Fruit fly (Drosophila melanogaster): Measurements from ENCODE around the gene CG11350.

The CG11350 gene

DNA sequence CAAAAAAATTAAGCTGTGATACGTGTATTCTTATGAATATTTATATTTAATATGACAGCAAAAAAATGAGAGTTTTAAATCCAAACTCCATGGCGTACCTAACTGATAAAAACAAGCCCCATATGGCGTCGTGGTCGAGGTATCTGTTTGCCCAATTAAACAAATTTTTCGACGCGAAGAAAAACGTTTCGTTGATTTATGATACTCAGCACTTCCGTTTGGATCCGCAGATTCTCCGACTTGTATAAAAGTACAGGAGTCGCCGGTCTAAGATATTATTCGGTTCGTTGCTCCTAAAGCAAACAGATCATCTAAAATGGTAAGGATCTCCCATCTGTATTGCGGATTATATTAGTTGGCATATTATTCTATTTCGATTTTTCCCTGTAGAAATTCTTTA is 11.2 kb upstream of the CG11350 start, which contains the start of gene CG32248:
Gene CG32248, plus strand, starts transcription at position 301 of the 400 bp plus-strand sequence.
- TF ChIP-seq tai (GFP tag; optimal IDR thresholded peaks at IDR 0.05) (no peak), Rel (GFP tag; optimal IDR thresholded peaks at IDR 0.05) (no peak), Rel (tag; optimal IDR thresholded peaks at IDR 0.05) (no peak), sv (GFP tag; optimal IDR thresholded peaks at IDR 0.05) (no peak), rgr (GFP tag; optimal IDR thresholded peaks at IDR 0.05) (no peak), jim (GFP tag; optimal IDR thresholded peaks at IDR 0.05) (no peak), Abd-B (GFP tag; optimal IDR thresholded peaks at IDR 0.05) (no peak), Myc (optimal IDR thresholded peaks at IDR 0.05) (no peak), foxo (GFP tag; optimal IDR thresholded peaks at IDR 0.05) (no peak)

dm6 chr3L:4472768-4473167 is 9.8 kb upstream of the CG11350 start, which contains the start of gene CG11349:
CG11349 (plus strand) TSS chr3L:4473068.
- TF ChIP-seq rgr (GFP tag; optimal IDR thresholded peaks at IDR 0.05) (no peak), Rel (GFP tag; optimal IDR thresholded peaks at IDR 0.05) (no peak), Rel (tag; optimal IDR thresholded peaks at IDR 0.05) (no peak), Abd-B (GFP tag; optimal IDR thresholded peaks at IDR 0.05) (no peak), foxo (GFP tag; optimal IDR thresholded peaks at IDR 0.05) (no peak), usp (GFP tag; optimal IDR thresholded peaks at IDR 0.05) (no peak), Mio (GFP tag; optimal IDR thresholded peaks at IDR 0.05) (no peak), brk (GFP tag; optimal IDR thresholded peaks at IDR 0.05) (no peak), OdsH (GFP tag; optimal IDR thresholded peaks at IDR 0.05) (no peak), Sp1 (GFP tag; optimal IDR thresholded peaks at IDR 0.05) (no peak), GATAd (GFP tag; optimal IDR thresholded peaks at IDR 0.05) (no peak), CG32264 (GFP tag; optimal IDR thresholded peaks at IDR 0.05) (no peak), dmrt93B (GFP tag; optimal IDR thresholded peaks at IDR 0.05) (no peak), woc (GFP tag; optimal IDR thresholded peaks at IDR 0.05) (no peak), br (GFP tag; optimal IDR thresholded peaks at IDR 0.05) (no peak), ey (GFP tag; optimal IDR thresholded peaks at IDR 0.05) (no peak), Dif (GFP tag; optimal IDR thresholded peaks at IDR 0.05; ENCODE audit: partially characterized antibody) (no peak), jim (GFP tag; optimal IDR thresholded peaks at IDR 0.05) (no peak), Hnf4 (GFP tag; optimal IDR thresholded peaks at IDR 0.05) (no peak), Dfd (GFP tag; optimal IDR thresholded peaks at IDR 0.05) (no peak)

DNA sequence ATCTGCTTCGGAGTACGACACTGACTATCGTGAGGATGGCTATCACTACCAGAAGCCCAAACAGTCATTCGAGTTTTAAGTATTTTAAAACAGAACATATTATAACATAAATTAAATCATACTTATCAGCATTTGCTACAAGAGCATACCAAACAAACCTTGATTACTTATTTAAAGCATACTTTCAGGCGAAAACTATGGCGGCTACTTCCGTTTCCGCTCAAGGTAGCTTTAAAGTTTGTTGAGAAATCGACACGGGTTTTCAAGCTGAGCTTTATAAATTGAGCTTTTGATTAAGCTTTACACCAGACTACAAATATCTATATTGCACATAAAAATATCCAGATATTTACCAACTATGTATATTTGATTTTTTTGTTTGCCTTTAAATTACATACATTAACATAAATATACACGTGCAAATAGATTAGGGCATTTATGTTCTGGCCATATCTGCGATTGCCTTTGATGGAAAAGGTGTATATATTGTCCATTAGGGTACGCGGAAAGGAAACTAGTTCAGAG is 7.6 kb upstream of the CG11350 start:
- no peak for TF ChIP-seq usp (GFP tag; optimal IDR thresholded peaks at IDR 0.05)
- no peak for TF ChIP-seq Jra (GFP tag; optimal IDR thresholded peaks at IDR 0.05)
- TF ChIP-seq Vsx2 (GFP tag; optimal IDR thresholded peaks at IDR 0.05; ENCODE audit: partially characterized antibody) = no peak
- TF ChIP-seq dsf (GFP tag; optimal IDR thresholded peaks at IDR 0.05; ENCODE audit: borderline replicate concordance) = no peak
- TF ChIP-seq Abd-B (GFP tag; optimal IDR thresholded peaks at IDR 0.05) = no peak
- no peak for TF ChIP-seq psq (GFP tag; optimal IDR thresholded peaks at IDR 0.05)
- no peak for TF ChIP-seq Dif (GFP tag; optimal IDR thresholded peaks at IDR 0.05; ENCODE audit: partially characterized antibody)
- TF ChIP-seq tai (GFP tag; optimal IDR thresholded peaks at IDR 0.05) = no peak
- TF ChIP-seq Mio (GFP tag; optimal IDR thresholded peaks at IDR 0.05) = no peak
- TF ChIP-seq woc (GFP tag; optimal IDR thresholded peaks at IDR 0.05) = no peak
- TF ChIP-seq dmrt93B (GFP tag; optimal IDR thresholded peaks at IDR 0.05) = peak; percentile 2
- TF ChIP-seq sv (GFP tag; optimal IDR thresholded peaks at IDR 0.05) = peak; percentile 78
- no peak for TF ChIP-seq Dfd (GFP tag; optimal IDR thresholded peaks at IDR 0.05)
- TF ChIP-seq Myc (optimal IDR thresholded peaks at IDR 0.05) = no peak
- no peak for TF ChIP-seq OdsH (GFP tag; optimal IDR thresholded peaks at IDR 0.05)
- TF ChIP-seq h (GFP tag; optimal IDR thresholded peaks at IDR 0.05) = peak; percentile 23
- no peak for TF ChIP-seq Hr78 (GFP tag; optimal IDR thresholded peaks at IDR 0.05)
- TF ChIP-seq jim (GFP tag; optimal IDR thresholded peaks at IDR 0.05) = no peak
- peak; percentile 40 for TF ChIP-seq rgr (GFP tag; optimal IDR thresholded peaks at IDR 0.05)
- no peak for TF ChIP-seq CG9705 (GFP tag; optimal IDR thresholded peaks at IDR 0.05)
- TF ChIP-seq HLH106 (tag; optimal IDR thresholded peaks at IDR 0.05) = no peak

dm6 chr3L:4475704-4476103 is 6.9 kb upstream of the CG11350 start:
- TF ChIP-seq Rel (GFP tag; optimal IDR thresholded peaks at IDR 0.05) = no peak
- no peak for TF ChIP-seq Rel (tag; optimal IDR thresholded peaks at IDR 0.05)
- no peak for TF ChIP-seq Hr83 (GFP tag; optimal IDR thresholded peaks at IDR 0.05; ENCODE audit: poor library complexity, severe bottlenecking)
- no peak for TF ChIP-seq brk (GFP tag; optimal IDR thresholded peaks at IDR 0.05)
- no peak for TF ChIP-seq Sp1 (GFP tag; optimal IDR thresholded peaks at IDR 0.05)
- no peak for TF ChIP-seq fru (GFP tag; optimal IDR thresholded peaks at IDR 0.05)
- TF ChIP-seq dmrt93B (GFP tag; optimal IDR thresholded peaks at IDR 0.05) = no peak
- TF ChIP-seq tai (GFP tag; optimal IDR thresholded peaks at IDR 0.05) = no peak
- TF ChIP-seq Dif (GFP tag; optimal IDR thresholded peaks at IDR 0.05; ENCODE audit: partially characterized antibody) = no peak
- TF ChIP-seq woc (GFP tag; optimal IDR thresholded peaks at IDR 0.05) = no peak
- no peak for TF ChIP-seq ey (GFP tag; optimal IDR thresholded peaks at IDR 0.05)
- no peak for TF ChIP-seq CG32264 (GFP tag; optimal IDR thresholded peaks at IDR 0.05)
- no peak for TF ChIP-seq Hr78 (GFP tag; optimal IDR thresholded peaks at IDR 0.05)
- no peak for TF ChIP-seq br (GFP tag; optimal IDR thresholded peaks at IDR 0.05)
- no peak for TF ChIP-seq usp (GFP tag; optimal IDR thresholded peaks at IDR 0.05)

Data from whole organism, wandering third instar larva.